Fruit fly (Drosophila melanogaster): ENCODE results near the gene Gba1a.

The Gba1a gene

dm6 chr3R:23726740-23727139 lies 26.3 kb downstream of the Gba1a start (continued):
- TF ChIP-seq Stat92E (GFP tag; optimal IDR thresholded peaks at IDR 0.05) (no peak), chif (GFP tag; optimal IDR thresholded peaks at IDR 0.05) (peak; percentile 45 to 57), salm (tag; optimal IDR thresholded peaks at IDR 0.05) (peak; percentile 39), HmgD (GFP tag; optimal IDR thresholded peaks at IDR 0.05) (no peak), CG8388 (GFP tag; optimal IDR thresholded peaks at IDR 0.05) (peak; percentile 31), CG14710 (tag; optimal IDR thresholded peaks at IDR 0.05) (peak; percentile 35), z (GFP tag; IDR thresholded peaks at IDR 0.05) (no peak), CG9437 (GFP tag; optimal IDR thresholded peaks at IDR 0.05) (peak; percentile 23), CG10366 (GFP tag; IDR thresholded peaks at IDR 0.05) (peak; percentile 77), CG8924 (tag; optimal IDR thresholded peaks at IDR 0.05) (peak; percentile 85), CG32532 (GFP tag; IDR thresholded peaks at IDR 0.05) (peak; percentile 93), sr (GFP tag; IDR thresholded peaks at IDR 0.05) (peak; percentile 19; the same call in 1 of the 3 replicates), caup (GFP tag; optimal IDR thresholded peaks at IDR 0.05; ENCODE audit: severe bottlenecking) (peak; percentile 84), so (GFP tag; IDR thresholded peaks at IDR 0.05) (peak; percentile 66; the same call in 1 of the 3 replicates), CG4404 (GFP tag; IDR thresholded peaks at IDR 0.05) (peak; percentile 57), dimm (GFP tag; IDR thresholded peaks at IDR 0.05) (no peak), tap (tag; optimal IDR thresholded peaks at IDR 0.05) (peak; percentile 63), CG13894 (tag; optimal IDR thresholded peaks at IDR 0.05) (peak; percentile 87), ap (GFP tag; IDR thresholded peaks at IDR 0.05) (peak; percentile 46), CG12299 (tag; optimal IDR thresholded peaks at IDR 0.05) (peak; percentile 37), CG11093 (GFP tag; IDR thresholded peaks at IDR 0.05) (0 out of 3 replicates have a peak, but pooled peaks have one; percentile 18), rib (GFP tag; IDR thresholded peaks at IDR 0.05) (peak; percentile 85; the same call in 1 of the 2 replicates), CG12391 (tag; optimal IDR thresholded peaks at IDR 0.05) (peak; percentile 83), fd64A (GFP tag; optimal IDR thresholded peaks at IDR 0.05) (no peak), CG9727 (GFP tag; optimal IDR thresholded peaks at IDR 0.05) (peak; percentile 85), eyg (GFP tag; optimal IDR thresholded peaks at IDR 0.05) (peak; percentile 54), org-1 (GFP tag; optimal IDR thresholded peaks at IDR 0.05) (peak; percentile 73), knrl (GFP tag; IDR thresholded peaks at IDR 0.05; ENCODE audit: partially characterized antibody) (no peak), Usf (GFP tag; optimal IDR thresholded peaks at IDR 0.05) (peak; percentile 64), CG3838 (GFP tag; optimal IDR thresholded peaks at IDR 0.05) (peak; percentile 30), MESR4 (GFP tag; optimal IDR thresholded peaks at IDR 0.05) (no peak), E2f2 (GFP tag; IDR thresholded peaks at IDR 0.05) (peak; percentile 56; the same call in 1 of the 2 replicates), jing (GFP tag; optimal IDR thresholded peaks at IDR 0.05) (peak; percentile 22), fu2 (GFP tag; optimal IDR thresholded peaks at IDR 0.05) (peak; percentile 65), Abd-B (GFP tag; optimal IDR thresholded peaks at IDR 0.05) (peak; percentile 58), crol (GFP tag; IDR thresholded peaks at IDR 0.05) (no peak), CG1602 (GFP tag; optimal IDR thresholded peaks at IDR 0.05) (peak; percentile 59), D (optimal IDR thresholded peaks at IDR 0.05) (no peak), D (GFP tag; optimal IDR thresholded peaks at IDR 0.05) (peak; percentile 10), CG8281 (tag; optimal IDR thresholded peaks at IDR 0.05) (peak; percentile 10), inv (GFP tag; IDR thresholded peaks at IDR 0.05; ENCODE audit: partially characterized antibody) (no peak), TFAM (GFP tag; optimal IDR thresholded peaks at IDR 0.05) (no peak), stwl (tag; optimal IDR thresholded peaks at IDR 0.05) (no peak), CkIIα-i1 (GFP tag; IDR thresholded peaks at IDR 0.05) (no peak), ab (GFP tag; optimal IDR thresholded peaks at IDR 0.05) (no peak), CG7786 (GFP tag; optimal IDR thresholded peaks at IDR 0.05) (peak; percentile 76), CG5953 (GFP tag; IDR thresholded peaks at IDR 0.05) (no peak; the same call in 1 of the 2 replicates), Antp (GFP tag; optimal IDR thresholded peaks at IDR 0.05) (peak; percentile 49), Mrtf (GFP tag; IDR thresholded peaks at IDR 0.05) (peak; percentile 67; the same call in 1 of the 3 replicates), cwo (GFP tag; optimal IDR thresholded peaks at IDR 0.05) (peak; percentile 91), CG10147 (GFP tag; optimal IDR thresholded peaks at IDR 0.05) (peak; percentile 86)
